Worm (Caenorhabditis elegans) whole organism, mixed stage, embryonic: ENCODE data around the gene tag-243.

Source experiments
- M03D4.4 ChIP-seq: sonication (generic microtip); optimal IDR thresholded peaks from 2 replicates; lab custom pipeline; 2017; ENCODE audit warnings: mild to moderate bottlenecking, missing genetic modification characterization, missing compliant biosample characterization
- bed-3 ChIP-seq: fragments of 200-800 bp; sonication (Bioruptor generic); optimal IDR thresholded peaks from 3 replicates; lab custom pipeline; 2018; ENCODE audit warnings: mild to moderate bottlenecking, missing genetic modification characterization, moderate library complexity, missing compliant biosample characterization
- ceh-39 ChIP-seq: fragments of 150-350 bp; optimal IDR thresholded peaks from 2 replicates; lab custom pipeline; 2014; ENCODE audit warnings: missing biosample characterization, missing genetic modification characterization
- ceh-83 ChIP-seq: fragments of 200-800 bp; sonication (Bioruptor generic); optimal IDR thresholded peaks from 2 replicates; lab custom pipeline; 2018; ENCODE audit warnings: mild to moderate bottlenecking, missing genetic modification characterization, missing compliant biosample characterization
- ces-1 ChIP-seq: fragments of 150-350 bp; optimal IDR thresholded peaks from 2 replicates; lab custom pipeline; 2014; ENCODE audit warnings: missing biosample characterization, missing genetic modification reagents, missing genetic modification characterization
- cnd-1 ChIP-seq: fragments of 200-800 bp; sonication (Bioruptor generic); optimal IDR thresholded peaks from 2 replicates; lab custom pipeline; 2018; ENCODE audit warnings: mild to moderate bottlenecking, missing genetic modification characterization, missing compliant biosample characterization
- drap-1 ChIP-seq: fragments of 200-800 bp; sonication (Bioruptor generic); optimal IDR thresholded peaks from 3 replicates; lab custom pipeline; 2018; ENCODE audit warnings: mild to moderate bottlenecking, missing genetic modification characterization, missing compliant biosample characterization
- elt-3 ChIP-seq: fragments of 150-350 bp; optimal IDR thresholded peaks from 2 replicates; lab custom pipeline; 2014; ENCODE audit warnings: missing biosample characterization, missing genetic modification characterization
- flh-1 ChIP-seq: fragments of 200-800 bp; sonication (Bioruptor generic); optimal IDR thresholded peaks from 2 replicates; lab custom pipeline; 2018; ENCODE audit warnings: mild to moderate bottlenecking, missing genetic modification characterization, moderate library complexity, missing compliant biosample characterization
- ham-2 ChIP-seq: fragments of 200-800 bp; sonication (Bioruptor generic); optimal IDR thresholded peaks from 2 replicates; lab custom pipeline; 2018; ENCODE audit warnings: mild to moderate bottlenecking, missing genetic modification characterization, missing compliant biosample characterization
- hlh-1 ChIP-seq: fragments of 150-350 bp; optimal IDR thresholded peaks from 2 replicates; lab custom pipeline; 2014; ENCODE audit warnings: missing biosample characterization, missing genetic modification reagents, missing genetic modification characterization
- lin-13 ChIP-seq: fragments of 150-350 bp; optimal IDR thresholded peaks from 2 replicates; lab custom pipeline; 2014; ENCODE audit warnings: missing biosample characterization, missing genetic modification characterization
- lin-32 ChIP-seq: fragments of 200-800 bp; sonication (Bioruptor generic); optimal IDR thresholded peaks from 2 replicates; lab custom pipeline; 2018; ENCODE audit warnings: mild to moderate bottlenecking, missing genetic modification characterization, missing compliant biosample characterization
- lsy-2 ChIP-seq: fragments of 150-350 bp; optimal IDR thresholded peaks from 2 replicates; lab custom pipeline; 2014; ENCODE audit warnings: missing biosample characterization, missing genetic modification characterization
- mab-5 ChIP-seq: fragments of 150-350 bp; optimal IDR thresholded peaks from 2 replicates; lab custom pipeline; 2014; ENCODE audit warnings: missing biosample characterization, missing genetic modification characterization
- mep-1 ChIP-seq: fragments of 150-350 bp; optimal IDR thresholded peaks from 2 replicates; lab custom pipeline; 2017; ENCODE audit warnings: missing biosample characterization, missing genetic modification reagents, missing genetic modification characterization, inconsistent platforms
- mls-2 ChIP-seq: sonication (generic microtip); optimal IDR thresholded peaks from 2 replicates; lab custom pipeline; 2016; ENCODE audit warnings: mild to moderate bottlenecking, missing genetic modification characterization, moderate library complexity, missing compliant biosample characterization
- nhr-12 ChIP-seq: fragments of 150-350 bp; optimal IDR thresholded peaks from 2 replicates; lab custom pipeline; 2014; ENCODE audit warnings: missing biosample characterization, missing genetic modification characterization
- nhr-2 ChIP-seq: fragments of 150-350 bp; optimal IDR thresholded peaks from 2 replicates; lab custom pipeline; 2014; ENCODE audit warnings: missing biosample characterization, missing genetic modification characterization
- nhr-237 ChIP-seq: fragments of 150-350 bp; optimal IDR thresholded peaks from 2 replicates; lab custom pipeline; 2014; ENCODE audit warnings: missing biosample characterization, missing genetic modification characterization
- nhr-28 ChIP-seq: fragments of 150-350 bp; optimal IDR thresholded peaks from 2 replicates; lab custom pipeline; 2014; ENCODE audit warnings: missing biosample characterization, missing genetic modification characterization
- nhr-76 ChIP-seq: sonication (generic microtip); optimal IDR thresholded peaks from 2 replicates; lab custom pipeline; 2017; ENCODE audit warnings: missing biosample characterization, missing genetic modification characterization
- pha-4 ChIP-seq: fragments of 150-350 bp; optimal IDR thresholded peaks from 2 replicates; lab custom pipeline; 2018; ENCODE audit warnings: missing biosample characterization, missing genetic modification reagents, missing genetic modification characterization
- sem-2 ChIP-seq: fragments of 200-800 bp; sonication (Bioruptor generic); optimal IDR thresholded peaks from 2 replicates; lab custom pipeline; 2018; ENCODE audit warnings: mild to moderate bottlenecking, missing genetic modification characterization, missing compliant biosample characterization
- sptf-1 ChIP-seq: sonication (generic microtip); optimal IDR thresholded peaks from 2 replicates; lab custom pipeline; 2017; ENCODE audit warnings: mild to moderate bottlenecking, missing genetic modification characterization, moderate library complexity, missing compliant biosample characterization
- tbx-8 ChIP-seq: fragments of 200-800 bp; sonication (Bioruptor generic); optimal IDR thresholded peaks from 2 replicates; lab custom pipeline; 2018; ENCODE audit warnings: mild to moderate bottlenecking, missing genetic modification characterization, moderate library complexity, missing compliant biosample characterization
- unc-120 ChIP-seq: sonication (generic microtip); optimal IDR thresholded peaks from 2 replicates; lab custom pipeline; 2017; ENCODE audit warnings: missing genetic modification characterization, missing compliant biosample characterization; ENCODE audit not compliant: poor library complexity, severe bottlenecking
- unc-39 ChIP-seq: fragments of 150-350 bp; optimal IDR thresholded peaks from 2 replicates; lab custom pipeline; 2014; ENCODE audit warnings: missing biosample characterization, missing genetic modification characterization
- zip-8 ChIP-seq: fragments of 150-350 bp; optimal IDR thresholded peaks from 2 replicates; lab custom pipeline; 2014; ENCODE audit warnings: missing biosample characterization, missing genetic modification characterization
- ztf-11 ChIP-seq: fragments of 150-350 bp; optimal IDR thresholded peaks from 2 replicates; lab custom pipeline; 2014; ENCODE audit warnings: missing biosample characterization, missing genetic modification characterization

Gene tag-243

ce11 chrIII:4647341-4647740 lies 40.9 kb downstream of the tag-243 start:
- no peak for TF ChIP-seq nhr-2 (tag; lab: Kevin White, UChicago)
- no peak for TF ChIP-seq tbx-8 (GFP tag; lab: Kevin White, UChicago)
- no peak for TF ChIP-seq mep-1 (tag; lab: Kevin White, UChicago)
- TF ChIP-seq ces-1 = no peak
- TF ChIP-seq pha-4 (tag; lab: Kevin White, UChicago) = no peak
- TF ChIP-seq nhr-237 (tag; lab: Kevin White, UChicago) = no peak
- TF ChIP-seq drap-1 (GFP tag; lab: Kevin White, UChicago) = no peak
- TF ChIP-seq mls-2 (tag; lab: Kevin White, UChicago) = no peak
- no peak for TF ChIP-seq hlh-1 (tag; lab: Kevin White, UChicago)
- TF ChIP-seq zip-8 (tag; lab: Kevin White, UChicago) = no peak
- no peak for TF ChIP-seq elt-3
- no peak for TF ChIP-seq lsy-2
- no peak for TF ChIP-seq ceh-39 (tag; lab: Kevin White, UChicago)
- TF ChIP-seq unc-39 = no peak
- no peak for TF ChIP-seq M03D4.4
- no peak for TF ChIP-seq mab-5
- no peak for TF ChIP-seq sptf-1 (tag; lab: Kevin White, UChicago)
- no peak for TF ChIP-seq ztf-11 (tag; lab: Kevin White, UChicago)

- no peak for TF ChIP-seq unc-39
- no peak for TF ChIP-seq ces-1
- TF ChIP-seq elt-3 = no peak
- TF ChIP-seq lsy-2 = no peak
- no peak for TF ChIP-seq mls-2 (tag; lab: Kevin White, UChicago)
- TF ChIP-seq nhr-12 (tag; lab: Kevin White, UChicago) = no peak
- TF ChIP-seq ham-2 (GFP tag; lab: Kevin White, UChicago) = no peak
- TF ChIP-seq mep-1 (tag; lab: Kevin White, UChicago) = no peak
- no peak for TF ChIP-seq lin-13 (tag; lab: Kevin White, UChicago)
- TF ChIP-seq ztf-11 (tag; lab: Kevin White, UChicago) = no peak
- no peak for TF ChIP-seq ceh-83
- TF ChIP-seq lin-32 (GFP tag; lab: Kevin White, UChicago) = no peak
- no peak for TF ChIP-seq cnd-1 (tag; lab: Kevin White, UChicago)
- TF ChIP-seq mab-5 = no peak
- no peak for TF ChIP-seq ceh-39 (tag; lab: Kevin White, UChicago)
- no peak for TF ChIP-seq nhr-76 (tag; lab: Kevin White, UChicago)
- no peak for TF ChIP-seq tbx-8 (GFP tag; lab: Kevin White, UChicago)
- no peak for TF ChIP-seq bed-3 (GFP tag; lab: Kevin White, UChicago)
- no peak for TF ChIP-seq nhr-28
These were observed 42.0 kb downstream of the tag-243 start, which contains the start of gene pqn-29 for ce11 chrIII:4646246-4646645. TSS of gene pqn-29 (minus strand) at chrIII:4646346.

- TF ChIP-seq ztf-11 (tag; lab: Kevin White, UChicago) (no peak), flh-1 (no peak), tbx-8 (GFP tag; lab: Kevin White, UChicago) (no peak), nhr-28 (no peak), lin-13 (tag; lab: Kevin White, UChicago) (no peak), sem-2 (GFP tag; lab: Kevin White, UChicago) (no peak), elt-3 (no peak), mls-2 (tag; lab: Kevin White, UChicago) (no peak), mep-1 (tag; lab: Kevin White, UChicago) (no peak), unc-120 (no peak)
- TF ChIP-seq, all 35 proteins: peak for 0
These were observed 45.0 kb downstream of the tag-243 start, which contains the start of gene pfas-1 for ce11 chrIII:4643262-4643661. TSS of gene pfas-1 (minus strand) at chrIII:4643310.
